Fruit fly (Drosophila melanogaster): Measurements from ENCODE around the gene MED30.

Gene MED30

dm6 chr3L:629916-630663 lies 23.8 kb downstream of the MED30 start:
- TF ChIP-seq h (optimal IDR thresholded peaks at IDR 0.05) = no peak

dm6 chr3L:629353-629915 lies 24.5 kb downstream of the MED30 start:
- TF ChIP-seq insv (optimal IDR thresholded peaks at IDR 0.05) (no peak), h (optimal IDR thresholded peaks at IDR 0.05) (no peak), ttk (optimal IDR thresholded peaks at IDR 0.05) (no peak), psq (optimal IDR thresholded peaks at IDR 0.05) (no peak), Myc (optimal IDR thresholded peaks at IDR 0.05) (no peak), Sin3A (optimal IDR thresholded peaks at IDR 0.05) (no peak)

- TF ChIP-seq ttk (optimal IDR thresholded peaks at IDR 0.05) = no peak
Observed at dm6 chr3L:628654-629285, 25.1 kb downstream of the MED30 start.

- TF ChIP-seq h (optimal IDR thresholded peaks at IDR 0.05) (no peak), ttk (optimal IDR thresholded peaks at IDR 0.05) (no peak), insv (optimal IDR thresholded peaks at IDR 0.05) (no peak), Myc (optimal IDR thresholded peaks at IDR 0.05) (no peak), Sin3A (optimal IDR thresholded peaks at IDR 0.05) (no peak)
Observed at dm6 chr3L:627819-628601, 25.9 kb downstream of the MED30 start.

- no peak for TF ChIP-seq psq (optimal IDR thresholded peaks at IDR 0.05)
- no peak for TF ChIP-seq h (optimal IDR thresholded peaks at IDR 0.05)
- TF ChIP-seq Sin3A (optimal IDR thresholded peaks at IDR 0.05) = no peak
- TF ChIP-seq insv (optimal IDR thresholded peaks at IDR 0.05) = no peak
- no peak for TF ChIP-seq Myc (optimal IDR thresholded peaks at IDR 0.05)
- no peak for TF ChIP-seq ttk (optimal IDR thresholded peaks at IDR 0.05)
Observed at dm6 chr3L:627370-627769, 26.5 kb downstream of the MED30 start.

- no peak for TF ChIP-seq Myc (optimal IDR thresholded peaks at IDR 0.05)
- TF ChIP-seq insv (optimal IDR thresholded peaks at IDR 0.05) = no peak
- no peak for TF ChIP-seq h (optimal IDR thresholded peaks at IDR 0.05)
- no peak for TF ChIP-seq Sin3A (optimal IDR thresholded peaks at IDR 0.05)
- TF ChIP-seq ttk (optimal IDR thresholded peaks at IDR 0.05) = no peak
- no peak for TF ChIP-seq psq (optimal IDR thresholded peaks at IDR 0.05)
Observed at dm6 chr3L:626498-627369, 27.2 kb downstream of the MED30 start.

dm6 chr3L:625899-626298 lies 28.0 kb downstream of the MED30 start:
- TF ChIP-seq Sin3A (optimal IDR thresholded peaks at IDR 0.05) = no peak
- no peak for TF ChIP-seq h (optimal IDR thresholded peaks at IDR 0.05)
- no peak for TF ChIP-seq psq (optimal IDR thresholded peaks at IDR 0.05)
- TF ChIP-seq Myc (optimal IDR thresholded peaks at IDR 0.05) = no peak
- no peak for TF ChIP-seq ttk (optimal IDR thresholded peaks at IDR 0.05)
- TF ChIP-seq insv (optimal IDR thresholded peaks at IDR 0.05) = no peak

- TF ChIP-seq h (optimal IDR thresholded peaks at IDR 0.05) (no peak), insv (optimal IDR thresholded peaks at IDR 0.05) (no peak), Myc (optimal IDR thresholded peaks at IDR 0.05) (no peak), ttk (optimal IDR thresholded peaks at IDR 0.05) (no peak), psq (optimal IDR thresholded peaks at IDR 0.05) (no peak), Sin3A (optimal IDR thresholded peaks at IDR 0.05) (no peak)
Observed at dm6 chr3L:624203-624914, 29.5 kb downstream of the MED30 start.

- TF ChIP-seq h (optimal IDR thresholded peaks at IDR 0.05) = no peak
- no peak for TF ChIP-seq Sin3A (optimal IDR thresholded peaks at IDR 0.05)
- no peak for TF ChIP-seq psq (optimal IDR thresholded peaks at IDR 0.05)
- TF ChIP-seq ttk (optimal IDR thresholded peaks at IDR 0.05) = no peak
- no peak for TF ChIP-seq insv (optimal IDR thresholded peaks at IDR 0.05)
- TF ChIP-seq Myc (optimal IDR thresholded peaks at IDR 0.05) = no peak
Observed at dm6 chr3L:623556-623955, 30.3 kb downstream of the MED30 start.

dm6 chr3L:622357-622834 lies 31.5 kb downstream of the MED30 start:
- TF ChIP-seq Myc (optimal IDR thresholded peaks at IDR 0.05) = no peak
- TF ChIP-seq psq (optimal IDR thresholded peaks at IDR 0.05) = no peak
- TF ChIP-seq h (optimal IDR thresholded peaks at IDR 0.05) = no peak
- TF ChIP-seq insv (optimal IDR thresholded peaks at IDR 0.05) = no peak
- no peak for TF ChIP-seq Sin3A (optimal IDR thresholded peaks at IDR 0.05)
- TF ChIP-seq ttk (optimal IDR thresholded peaks at IDR 0.05) = no peak
